Fruit fly (Drosophila melanogaster): ENCODE data around the gene Elal.

- TF ChIP-seq CTCF (optimal IDR thresholded peaks at IDR 0.05) (no peak), CG8478 (optimal IDR thresholded peaks at IDR 0.05) (no peak)
Measured at dm6 chr3R:24900816-24901215, 35.7 kb downstream of the Elal start, which contains the start of gene CG10845.
